Worm (Caenorhabditis elegans): ENCODE results near the gene cpna-3.

The cpna-3 gene

ce11 chrIV:9140172-9140805 lies 43.6 kb downstream of the cpna-3 start:
- TF ChIP-seq unc-62 (GFP tag; optimal IDR thresholded peaks at IDR 0.05), result no peak

- no peak for TF ChIP-seq unc-62 (GFP tag; optimal IDR thresholded peaks at IDR 0.05)
These were observed 47.8 kb downstream of the cpna-3 start, which contains the start of gene flp-1 for ce11 chrIV:9144405-9144804. flp-1 (plus strand) TSS chrIV:9144705.

ce11 chrIV:9146111-9146510 lies 49.5 kb downstream of the cpna-3 start, which contains the start of gene daf-10:
daf-10 (minus strand) TSS chrIV:9146211.
- no peak for TF ChIP-seq unc-62 (GFP tag; optimal IDR thresholded peaks at IDR 0.05)

- TF ChIP-seq unc-62 (GFP tag; optimal IDR thresholded peaks at IDR 0.05), result no peak
These were observed 50.3 kb downstream of the cpna-3 start, which contains the start of the genes rpb-12 and aly-2 for ce11 chrIV:9146819-9147518. rpb-12 (minus strand) TSS chrIV:9146869. aly-2 (plus strand) TSS chrIV:9147468.

All from whole organism, dauer.